Fruit fly (Drosophila melanogaster) S2 (cell line): ENCODE results near the gene woc.

ENCODE experiments used
- CG8478 ChIP-seq: fragments of >200 bp; optimal IDR thresholded peaks from 2 replicates; lab custom pipeline; 2018
- CTCF ChIP-seq, 2 experiments: fragments of >200 bp; optimal IDR thresholded peaks; 2 replicates each; lab custom pipeline; 2018

dm6 chr3R:27218288-27218687, 45.6 kb downstream of the woc start:
- TF ChIP-seq CG8478 (no peak), CTCF (optimal IDR thresholded peaks at IDR 0.05; lab: Kevin White, UChicago) (no peak)
